Worm (Caenorhabditis elegans) whole organism, L2 larva: Measurements from ENCODE around the gene C06A12.19.

Experiments
- blmp-1 ChIP-seq: sonication (generic microtip); optimal IDR thresholded peaks from 2 replicates; lab custom pipeline; 2017; ENCODE audit warnings: missing genetic modification characterization, mild to moderate bottlenecking, missing compliant biosample characterization, antibody characterized with exemption, moderate library complexity; ENCODE audit not compliant: insufficient read depth
- elt-1 ChIP-seq: fragments of 150-350 bp; optimal IDR thresholded peaks from 2 replicates; lab custom pipeline; 2014; ENCODE audit warnings: missing biosample characterization, missing genetic modification characterization
- fos-1 ChIP-seq: fragments of 150-350 bp; optimal IDR thresholded peaks from 2 replicates; lab custom pipeline; 2014; ENCODE audit warnings: missing biosample characterization, missing genetic modification characterization
- nhr-23 ChIP-seq: fragments of 150-350 bp; optimal IDR thresholded peaks from 2 replicates; lab custom pipeline; 2014; ENCODE audit warnings: missing biosample characterization, missing genetic modification reagents, missing genetic modification characterization
- skn-1 ChIP-seq: sonication (generic microtip); optimal IDR thresholded peaks from 2 replicates; lab custom pipeline; 2017; ENCODE audit warnings: missing biosample characterization, missing genetic modification characterization

- no peak for TF ChIP-seq elt-1 (tag; lab: Kevin White, UChicago)
- TF ChIP-seq nhr-23 (tag; lab: Kevin White, UChicago) = no peak
- no peak for TF ChIP-seq skn-1 (tag; lab: Kevin White, UChicago)
- TF ChIP-seq fos-1 (tag; lab: Kevin White, UChicago) = no peak
- no peak for TF ChIP-seq blmp-1
Measured at ce11 chrIV:17437038-17437437, 2.9 kb downstream of the C06A12.19 start, which contains the start of gene C06A12.8.
